Fruit fly (Drosophila melanogaster): ENCODE data around the gene lectin-33A.

Gene lectin-33A

dm6 chr2L:11004674-11005045 lies 2.8 kb downstream of the lectin-33A start, which contains the start of gene Nup154:
Gene Nup154, plus strand, starts transcription at chr2L:11004820.
- TF ChIP-seq usp (GFP tag; optimal IDR thresholded peaks at IDR 0.05) (no peak), tai (GFP tag; optimal IDR thresholded peaks at IDR 0.05) (no peak), dl (GFP tag; optimal IDR thresholded peaks at IDR 0.05; ENCODE audit: insufficient read depth in 1 of 2, partially characterized antibody in 2 of 2) (no peak)

dm6 chr2L:11010999-11011398 lies 9.1 kb downstream of the lectin-33A start, which contains the start of the genes Art8 and dUTPase:
Gene Art8, minus strand, starts transcription at chr2L:11011086.
Gene dUTPase, plus strand, starts transcription at chr2L:11011312.
- TF ChIP-seq br (GFP tag; optimal IDR thresholded peaks at IDR 0.05) (peak; percentile 51), Mio (GFP tag; optimal IDR thresholded peaks at IDR 0.05) (no peak), Rel (GFP tag; optimal IDR thresholded peaks at IDR 0.05) (no peak), Rel (tag; optimal IDR thresholded peaks at IDR 0.05) (peak; percentile 43), dsf (GFP tag; optimal IDR thresholded peaks at IDR 0.05; ENCODE audit: borderline replicate concordance) (peak; percentile 79), ey (GFP tag; optimal IDR thresholded peaks at IDR 0.05) (peak; percentile 51), Dif (GFP tag; optimal IDR thresholded peaks at IDR 0.05; ENCODE audit: partially characterized antibody) (no peak), Abd-B (GFP tag; optimal IDR thresholded peaks at IDR 0.05) (no peak), Sp1 (GFP tag; optimal IDR thresholded peaks at IDR 0.05) (peak; percentile 68), psq (GFP tag; optimal IDR thresholded peaks at IDR 0.05) (peak; percentile 69), Jra (GFP tag; optimal IDR thresholded peaks at IDR 0.05) (peak; percentile 78), sv (GFP tag; optimal IDR thresholded peaks at IDR 0.05) (peak; percentile 72), h (GFP tag; optimal IDR thresholded peaks at IDR 0.05) (peak; percentile 76), Dfd (GFP tag; optimal IDR thresholded peaks at IDR 0.05) (no peak), HLH106 (tag; optimal IDR thresholded peaks at IDR 0.05) (peak; percentile 68), fru (GFP tag; optimal IDR thresholded peaks at IDR 0.05) (peak; percentile 56), Hnf4 (GFP tag; optimal IDR thresholded peaks at IDR 0.05) (peak; percentile 83), jim (GFP tag; optimal IDR thresholded peaks at IDR 0.05) (no peak), Myc (optimal IDR thresholded peaks at IDR 0.05) (peak; percentile 40), rgr (GFP tag; optimal IDR thresholded peaks at IDR 0.05) (peak; percentile 73), tai (GFP tag; optimal IDR thresholded peaks at IDR 0.05) (no peak), CG9705 (GFP tag; optimal IDR thresholded peaks at IDR 0.05) (peak; percentile 24), lola (GFP tag; optimal IDR thresholded peaks at IDR 0.05) (no peak), OdsH (GFP tag; optimal IDR thresholded peaks at IDR 0.05) (peak; percentile 70), pan (optimal IDR thresholded peaks at IDR 0.05) (no peak), foxo (GFP tag; optimal IDR thresholded peaks at IDR 0.05) (peak in 1 of 2 experiments; percentile 84), sage (GFP tag; optimal IDR thresholded peaks at IDR 0.05) (peak; percentile 74)

DNA sequence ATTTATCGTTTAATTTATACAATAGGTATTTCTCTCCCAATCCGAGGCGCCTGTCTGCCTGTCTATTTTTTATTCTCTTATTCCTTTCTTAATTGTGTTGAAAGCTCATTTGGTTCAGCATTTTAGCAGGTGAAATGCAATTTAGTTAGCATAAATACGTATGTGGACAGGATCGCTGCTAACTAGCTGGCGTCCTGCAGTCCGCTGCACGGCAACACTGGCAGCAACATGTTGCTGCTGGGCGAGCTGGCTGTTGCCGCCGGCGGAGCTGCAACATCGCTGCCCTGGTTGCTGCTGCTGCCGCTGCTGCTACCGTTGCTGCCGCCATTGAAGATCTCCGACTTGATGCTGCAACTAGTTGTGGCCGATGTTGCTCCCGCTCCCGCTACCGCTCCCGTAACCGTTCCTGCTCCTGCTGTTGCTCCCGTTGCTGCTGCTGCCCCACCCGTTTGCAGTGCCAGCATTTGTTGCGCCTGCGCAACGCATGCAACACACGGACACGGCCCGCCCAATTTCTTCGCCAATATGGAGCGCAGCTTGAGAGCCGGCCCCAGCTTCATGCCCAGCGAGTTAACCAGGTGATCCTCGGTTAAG lies 12.2 kb downstream of the lectin-33A start:
- TF ChIP-seq woc (GFP tag; optimal IDR thresholded peaks at IDR 0.05) (no peak), sv (GFP tag; optimal IDR thresholded peaks at IDR 0.05) (no peak)

- TF ChIP-seq foxo (GFP tag; optimal IDR thresholded peaks at IDR 0.05) (peak in 1 of 2 experiments; percentile 14), h (GFP tag; optimal IDR thresholded peaks at IDR 0.05) (peak; percentile 1), lola (GFP tag; optimal IDR thresholded peaks at IDR 0.05) (no peak), psq (GFP tag; optimal IDR thresholded peaks at IDR 0.05) (no peak), OdsH (GFP tag; optimal IDR thresholded peaks at IDR 0.05) (peak; percentile 49), Abd-B (GFP tag; optimal IDR thresholded peaks at IDR 0.05) (no peak), brk (GFP tag; optimal IDR thresholded peaks at IDR 0.05) (no peak), Rel (GFP tag; optimal IDR thresholded peaks at IDR 0.05) (no peak), Rel (tag; optimal IDR thresholded peaks at IDR 0.05) (no peak), Vsx2 (GFP tag; optimal IDR thresholded peaks at IDR 0.05; ENCODE audit: partially characterized antibody) (no peak), br (GFP tag; optimal IDR thresholded peaks at IDR 0.05) (no peak), dmrt93B (GFP tag; optimal IDR thresholded peaks at IDR 0.05) (no peak), Hnf4 (GFP tag; optimal IDR thresholded peaks at IDR 0.05) (no peak), tai (GFP tag; optimal IDR thresholded peaks at IDR 0.05) (no peak), jim (GFP tag; optimal IDR thresholded peaks at IDR 0.05) (no peak), CG9705 (GFP tag; optimal IDR thresholded peaks at IDR 0.05) (no peak), Dif (GFP tag; optimal IDR thresholded peaks at IDR 0.05; ENCODE audit: partially characterized antibody) (no peak), dsf (GFP tag; optimal IDR thresholded peaks at IDR 0.05; ENCODE audit: borderline replicate concordance) (no peak), rgr (GFP tag; optimal IDR thresholded peaks at IDR 0.05) (peak; percentile 1), ey (GFP tag; optimal IDR thresholded peaks at IDR 0.05) (peak; percentile 7), dl (GFP tag; optimal IDR thresholded peaks at IDR 0.05; ENCODE audit: insufficient read depth in 1 of 2, partially characterized antibody in 2 of 2) (no peak), HLH106 (tag; optimal IDR thresholded peaks at IDR 0.05) (peak; percentile 39), CrebA (GFP tag; optimal IDR thresholded peaks at IDR 0.05; ENCODE audit: borderline replicate concordance) (no peak), N (GFP tag; optimal IDR thresholded peaks at IDR 0.05) (no peak), Jra (GFP tag; optimal IDR thresholded peaks at IDR 0.05) (no peak), Dfd (GFP tag; optimal IDR thresholded peaks at IDR 0.05) (no peak), woc (GFP tag; optimal IDR thresholded peaks at IDR 0.05) (no peak), sage (GFP tag; optimal IDR thresholded peaks at IDR 0.05) (no peak), Hr78 (GFP tag; optimal IDR thresholded peaks at IDR 0.05) (no peak), Sp1 (GFP tag; optimal IDR thresholded peaks at IDR 0.05) (peak; percentile 16), fru (GFP tag; optimal IDR thresholded peaks at IDR 0.05) (peak; percentile 23), CG32264 (GFP tag; optimal IDR thresholded peaks at IDR 0.05) (no peak), sv (GFP tag; optimal IDR thresholded peaks at IDR 0.05) (no peak), GATAd (GFP tag; optimal IDR thresholded peaks at IDR 0.05) (no peak), pan (optimal IDR thresholded peaks at IDR 0.05) (no peak), usp (GFP tag; optimal IDR thresholded peaks at IDR 0.05) (no peak)
These were observed 12.8 kb downstream of the lectin-33A start for dm6 chr2L:11014671-11015070.

Measured in whole organism, wandering third instar larva.